Fruit fly (Drosophila melanogaster): ENCODE data around the gene Ggt-1.

Gene Ggt-1

DNA sequence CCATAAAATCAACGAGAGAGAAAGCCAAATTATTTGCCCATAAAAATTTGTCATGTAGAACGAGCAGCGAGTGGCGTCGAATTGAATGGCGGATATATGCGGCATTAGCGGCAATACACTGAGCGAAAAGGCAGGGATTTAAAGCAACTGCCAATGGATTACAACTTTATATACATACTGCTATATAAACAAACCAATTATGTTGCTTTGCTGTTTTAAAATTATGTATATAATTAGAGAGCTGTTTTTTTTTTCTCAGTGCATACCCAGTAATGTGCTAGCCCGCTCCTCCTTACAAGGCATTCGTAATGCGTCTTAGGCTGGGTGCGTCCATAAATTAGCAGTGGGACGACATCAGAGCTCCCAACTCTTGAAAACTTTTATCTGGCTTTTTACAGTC lies 44.4 kb downstream of the Ggt-1 start (continued):
- peak; percentile 32 for TF ChIP-seq CG7556 (GFP tag; optimal IDR thresholded peaks at IDR 0.05)
- no peak for TF ChIP-seq Six4 (GFP tag; optimal IDR thresholded peaks at IDR 0.05)
- TF ChIP-seq schlank (tag; optimal IDR thresholded peaks at IDR 0.05) = no peak
- TF ChIP-seq ci (GFP tag; IDR thresholded peaks at IDR 0.05) = no peak
- no peak for TF ChIP-seq odd (GFP tag; optimal IDR thresholded peaks at IDR 0.05)
- no peak for TF ChIP-seq tio (GFP tag; optimal IDR thresholded peaks at IDR 0.05)
- no peak for TF ChIP-seq CG8290 (GFP tag; optimal IDR thresholded peaks at IDR 0.05)
- TF ChIP-seq CG8290 (tag; optimal IDR thresholded peaks at IDR 0.05) = peak in 1 of 2 experiments; percentile 28
- no peak for TF ChIP-seq sug (tag; optimal IDR thresholded peaks at IDR 0.05)
- peak; percentile 12 for TF ChIP-seq Xbp1 (GFP tag; optimal IDR thresholded peaks at IDR 0.05)
- TF ChIP-seq CG2202 (tag; optimal IDR thresholded peaks at IDR 0.05) = no peak
- TF ChIP-seq CG15011 (GFP tag; optimal IDR thresholded peaks at IDR 0.05) = no peak
- TF ChIP-seq CG15696 (tag; optimal IDR thresholded peaks at IDR 0.05) = no peak
- TF ChIP-seq Sox100B (GFP tag; optimal IDR thresholded peaks at IDR 0.05) = no peak
- no peak for TF ChIP-seq wek (GFP tag; optimal IDR thresholded peaks at IDR 0.05)
- TF ChIP-seq unpg (GFP tag; optimal IDR thresholded peaks at IDR 0.05) = peak; percentile 25
- TF ChIP-seq da (GFP tag; optimal IDR thresholded peaks at IDR 0.05) = no peak
- no peak for TF ChIP-seq NC2α (GFP tag; optimal IDR thresholded peaks at IDR 0.05)
- no peak for TF ChIP-seq nau (GFP tag; optimal IDR thresholded peaks at IDR 0.05)
- TF ChIP-seq CG11723 (GFP tag; optimal IDR thresholded peaks at IDR 0.05) = no peak
- TF ChIP-seq Hsf (GFP tag; optimal IDR thresholded peaks at IDR 0.05) = peak; percentile 34
- no peak for TF ChIP-seq CG16815 (GFP tag; optimal IDR thresholded peaks at IDR 0.05)
- TF ChIP-seq amos (GFP tag; IDR thresholded peaks at IDR 0.05; ENCODE audit: partially characterized antibody) = no peak
- TF ChIP-seq CG11696 (GFP tag; IDR thresholded peaks at IDR 0.05) = no peak
- no peak for TF ChIP-seq Adf1 (GFP tag; IDR thresholded peaks at IDR 0.05)
- no peak for TF ChIP-seq tgo (GFP tag; IDR thresholded peaks at IDR 0.05)
- TF ChIP-seq CG7357 (GFP tag; IDR thresholded peaks at IDR 0.05) = 0 out of 3 replicates have a peak, but pooled peaks have one; percentile 18
- TF ChIP-seq CG31224 (GFP tag; IDR thresholded peaks at IDR 0.05) = no peak
- peak; percentile 68 for TF ChIP-seq CG2120 (GFP tag; optimal IDR thresholded peaks at IDR 0.05)
- TF ChIP-seq ham (GFP tag; IDR thresholded peaks at IDR 0.05) = no peak
- no peak for TF ChIP-seq CG6813 (GFP tag; optimal IDR thresholded peaks at IDR 0.05)
- no peak for TF ChIP-seq chm (GFP tag; IDR thresholded peaks at IDR 0.05)
- no peak for TF ChIP-seq CG34224 (GFP tag; IDR thresholded peaks at IDR 0.05; ENCODE audit: partially characterized antibody)
- no peak for TF ChIP-seq YL-1 (GFP tag; optimal IDR thresholded peaks at IDR 0.05)
- TF ChIP-seq tll (GFP tag; optimal IDR thresholded peaks at IDR 0.05) = no peak
- no peak for TF ChIP-seq E2f1 (GFP tag; IDR thresholded peaks at IDR 0.05)
- no peak for TF ChIP-seq CG1647 (GFP tag; optimal IDR thresholded peaks at IDR 0.05)
- TF ChIP-seq CG10147 (GFP tag; optimal IDR thresholded peaks at IDR 0.05) = no peak
- TF ChIP-seq lov (optimal IDR thresholded peaks at IDR 0.05) = no peak
- no peak for TF ChIP-seq lov (GFP tag; IDR thresholded peaks at IDR 0.05)
- TF ChIP-seq Spps (tag; optimal IDR thresholded peaks at IDR 0.05) = no peak
- TF ChIP-seq Dek (tag; optimal IDR thresholded peaks at IDR 0.05) = no peak
- no peak for TF ChIP-seq zf30C (GFP tag; optimal IDR thresholded peaks at IDR 0.05)
- no peak for TF ChIP-seq Usf (GFP tag; optimal IDR thresholded peaks at IDR 0.05)
- TF ChIP-seq Antp (GFP tag; optimal IDR thresholded peaks at IDR 0.05) = no peak
- no peak for TF ChIP-seq gcm (GFP tag; optimal IDR thresholded peaks at IDR 0.05)
- peak; percentile 42 for TF ChIP-seq dmrt99B (tag; optimal IDR thresholded peaks at IDR 0.05)
- TF ChIP-seq org-1 (GFP tag; optimal IDR thresholded peaks at IDR 0.05) = peak; percentile 6
- TF ChIP-seq Mes4 (GFP tag; optimal IDR thresholded peaks at IDR 0.05) = no peak
- TF ChIP-seq tin (GFP tag; optimal IDR thresholded peaks at IDR 0.05) = peak; percentile 23
- no peak; the same call in 1 of the 2 replicates for TF ChIP-seq HLH3B (GFP tag; IDR thresholded peaks at IDR 0.05)
- TF ChIP-seq CG4820 (GFP tag; optimal IDR thresholded peaks at IDR 0.05) = no peak

All from whole organism, embryonic.